Worm (Caenorhabditis elegans) whole organism, young adult: ENCODE measurements around the gene F14B8.6.

Experiments
- B0035.1 ChIP-seq: sonication (generic microtip); optimal IDR thresholded peaks from 2 replicates; lab custom pipeline; 2016; ENCODE audit warnings: missing genetic modification characterization, mild to moderate bottlenecking, missing compliant biosample characterization, missing genotype, missing genetic modification reagents
- B0261.1 ChIP-seq: sonication (generic microtip); optimal IDR thresholded peaks from 2 replicates; lab custom pipeline; 2016; ENCODE audit warnings: mild to moderate bottlenecking, missing genetic modification characterization, moderate library complexity, missing compliant biosample characterization
- F22D6.2 ChIP-seq: sonication (generic microtip); optimal IDR thresholded peaks from 2 replicates; lab custom pipeline; 2016; ENCODE audit warnings: mild to moderate bottlenecking, missing genetic modification characterization, missing compliant biosample characterization
- F37B4.10 ChIP-seq: fragments of 200-800 bp; sonication (Bioruptor generic); IDR thresholded peaks from 2 replicates; pipeline ENCODE4 v1.3.6; 2022; ENCODE audit warnings: missing genetic modification characterization, missing compliant biosample characterization
- F39B2.1 ChIP-seq: fragments of 200-800 bp; sonication (Bioruptor generic); IDR thresholded peaks from 2 replicates; pipeline ENCODE4 v1.3.6; 2022; ENCODE audit warnings: missing genetic modification reagents, missing genetic modification characterization, missing compliant biosample characterization
- T26A5.8 ChIP-seq: sonication (generic microtip); optimal IDR thresholded peaks from 2 replicates; lab custom pipeline; 2016; ENCODE audit warnings: missing genetic modification characterization, missing compliant biosample characterization
- Y56A3A.18 ChIP-seq: fragments of 200-800 bp; sonication (Bioruptor generic); IDR thresholded peaks from 2 replicates; pipeline ENCODE4 v1.3.6; 2022; ENCODE audit warnings: missing genetic modification reagents, missing genetic modification characterization, missing compliant biosample characterization
- ama-1 ChIP-seq, 3 experiments: fragments of 150-350 bp in 1 of 3; sonication (generic microtip) in 2 of 3; optimal IDR thresholded peaks; 2 replicates each; lab custom pipeline; 2014 to 2018; ENCODE audit warnings: missing biosample characterization in 2 of 3, missing genetic modification characterization in 2 of 3, missing genetic modification reagents in 2 of 3
- aptf-2 ChIP-seq: fragments of 200-800 bp; sonication (Bioruptor generic); conservative IDR thresholded peaks from 2 replicates; pipeline ENCODE4 v1.3.6; 2022; ENCODE audit warnings: missing genetic modification reagents, missing genetic modification characterization, missing compliant biosample characterization
- attf-5 ChIP-seq: fragments of 200-800 bp; sonication (Bioruptor generic); optimal IDR thresholded peaks from 2 replicates; lab custom pipeline; 2018; ENCODE audit warnings: mild to moderate bottlenecking, missing genetic modification characterization, missing compliant biosample characterization
- cebp-1 ChIP-seq, 2 experiments: fragments of 200-800 bp in 1 of 2; sonication (Bioruptor generic) in 1 of 2; sonication (generic microtip) in 1 of 2; IDR thresholded peaks in 1 of 2; optimal IDR thresholded peaks in 1 of 2; 2 replicates each; pipeline versions ENCODE4 v1.3.6 to Lab custom; 2017 to 2022; ENCODE audit warnings: missing compliant biosample characterization in 2 of 2, missing genetic modification characterization in 2 of 2, mild to moderate bottlenecking in 1 of 2, missing genetic modification reagents in 1 of 2, moderate library complexity in 1 of 2
- cebp-2 ChIP-seq: fragments of 200-800 bp; sonication (Bioruptor generic); IDR thresholded peaks from 2 replicates; pipeline ENCODE4 v1.3.6; 2022; ENCODE audit warnings: missing genetic modification characterization, missing compliant biosample characterization
- dox-1 ChIP-seq: fragments of 200-800 bp; sonication (Bioruptor generic); IDR thresholded peaks from 2 replicates; pipeline ENCODE4 v1.3.6; 2022; ENCODE audit warnings: missing genetic modification reagents, missing genetic modification characterization, missing compliant biosample characterization
- dpl-1 ChIP-seq: fragments of 150-350 bp; optimal IDR thresholded peaks from 2 replicates; lab custom pipeline; 2014; ENCODE audit warnings: missing biosample characterization, missing genetic modification reagents, missing genetic modification characterization
- egl-18 ChIP-seq: fragments of 200-800 bp; sonication (Bioruptor generic); IDR thresholded peaks from 2 replicates; pipeline ENCODE4 v1.3.6; 2022; ENCODE audit warnings: missing genetic modification reagents, missing genetic modification characterization, missing compliant biosample characterization
- ekl-4 ChIP-seq: fragments of 200-800 bp; sonication (Bioruptor generic); IDR thresholded peaks from 2 replicates; pipeline ENCODE4 v1.3.6; 2022; ENCODE audit warnings: missing genetic modification reagents, missing genetic modification characterization, missing compliant biosample characterization
- hlh-12 ChIP-seq: sonication (generic microtip); optimal IDR thresholded peaks from 2 replicates; lab custom pipeline; 2016; ENCODE audit warnings: missing genetic modification characterization, missing compliant biosample characterization
- hmg-1.2 ChIP-seq: fragments of 200-800 bp; sonication (Bioruptor generic); IDR thresholded peaks from 2 replicates; pipeline ENCODE4 v1.3.6; 2022; ENCODE audit warnings: missing genetic modification reagents, missing genetic modification characterization, missing compliant biosample characterization
- let-526 ChIP-seq: fragments of 200-800 bp; sonication (Bioruptor generic); IDR thresholded peaks from 2 replicates; pipeline ENCODE4 v1.3.6; 2022; ENCODE audit warnings: missing genetic modification reagents, missing genetic modification characterization, missing compliant biosample characterization
- lir-1 ChIP-seq: fragments of 200-800 bp; sonication (Bioruptor generic); conservative IDR thresholded peaks from 2 replicates; pipeline ENCODE4 v1.3.6; 2022; ENCODE audit warnings: missing genetic modification reagents, missing genetic modification characterization, missing compliant biosample characterization
- madf-10 ChIP-seq: sonication (generic microtip); optimal IDR thresholded peaks from 2 replicates; lab custom pipeline; 2016; ENCODE audit warnings: mild to moderate bottlenecking, missing genetic modification characterization, missing compliant biosample characterization
- madf-3 ChIP-seq: fragments of 200-800 bp; sonication (Bioruptor generic); IDR thresholded peaks from 2 replicates; pipeline ENCODE4 v1.3.6; 2022; ENCODE audit warnings: missing genetic modification reagents, missing genetic modification characterization, missing compliant biosample characterization
- nfyb-1 ChIP-seq: fragments of 200-800 bp; sonication (Bioruptor generic); IDR thresholded peaks from 2 replicates; pipeline ENCODE4 v1.3.6; 2022; ENCODE audit warnings: missing genetic modification reagents, missing genetic modification characterization, missing compliant biosample characterization
- nhr-27 ChIP-seq: fragments of 200-800 bp; sonication (Bioruptor generic); optimal IDR thresholded peaks from 2 replicates; lab custom pipeline; 2018; ENCODE audit warnings: mild to moderate bottlenecking, missing genetic modification characterization, moderate library complexity, missing compliant biosample characterization
- nhr-80 ChIP-seq: sonication (generic microtip); optimal IDR thresholded peaks from 2 replicates; lab custom pipeline; 2016; ENCODE audit warnings: missing genetic modification characterization, missing compliant biosample characterization
- nhr-90 ChIP-seq: sonication (generic microtip); optimal IDR thresholded peaks from 2 replicates; lab custom pipeline; 2016; ENCODE audit warnings: missing genotype, mild to moderate bottlenecking, missing genetic modification characterization, missing compliant biosample characterization
- unc-130 ChIP-seq: sonication (generic microtip); optimal IDR thresholded peaks from 2 replicates; lab custom pipeline; 2016; ENCODE audit warnings: missing genetic modification reagents, missing genetic modification characterization, missing compliant biosample characterization
- zfh-2 ChIP-seq: fragments of 200-800 bp; sonication (Bioruptor generic); conservative IDR thresholded peaks from 2 replicates; pipeline ENCODE4 v1.3.6; 2022; ENCODE audit warnings: missing genetic modification reagents, missing genetic modification characterization, missing compliant biosample characterization
- ztf-3 ChIP-seq: fragments of 200-800 bp; sonication (Bioruptor generic); optimal IDR thresholded peaks from 2 replicates; lab custom pipeline; 2018; ENCODE audit warnings: mild to moderate bottlenecking, missing genetic modification characterization, missing compliant biosample characterization

Gene F14B8.6

DNA sequence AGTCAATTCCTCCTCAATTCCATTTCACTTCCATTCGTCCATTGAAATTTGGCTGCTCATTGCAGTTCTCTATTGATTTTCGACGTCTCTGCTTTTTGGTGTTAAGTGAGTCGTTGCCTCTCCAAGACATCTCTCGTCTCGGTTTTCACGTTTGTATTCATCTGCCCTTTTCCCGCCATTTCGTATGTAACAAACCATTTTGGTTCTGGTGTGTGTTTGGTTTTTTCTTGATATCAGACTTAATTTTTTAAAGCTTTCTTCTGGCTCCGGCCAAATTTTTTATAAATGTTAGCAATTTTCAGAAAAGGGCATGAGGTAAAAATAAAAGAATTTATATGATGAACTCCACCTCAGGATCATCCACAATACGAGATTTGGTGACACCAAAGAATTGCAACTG is 3.2 kb upstream of the F14B8.6 start, which contains the start of gene C16E9.2:
TSS of gene C16E9.2 (plus strand) at position 301 of the 400 bp plus-strand sequence.
- TF ChIP-seq let-526 (GFP tag; lab: Robert Waterston, UW): no peak
- TF ChIP-seq cebp-1 (GFP tag; IDR thresholded peaks at IDR 0.05; lab: Robert Waterston, UW): no peak
- TF ChIP-seq cebp-1 (tag; optimal IDR thresholded peaks at IDR 0.05; lab: Kevin White, UChicago): no peak
- TF ChIP-seq T26A5.8: no peak
- no peak for TF ChIP-seq ekl-4 (GFP tag; lab: Robert Waterston, UW)
- no peak for TF ChIP-seq ztf-3

DNA sequence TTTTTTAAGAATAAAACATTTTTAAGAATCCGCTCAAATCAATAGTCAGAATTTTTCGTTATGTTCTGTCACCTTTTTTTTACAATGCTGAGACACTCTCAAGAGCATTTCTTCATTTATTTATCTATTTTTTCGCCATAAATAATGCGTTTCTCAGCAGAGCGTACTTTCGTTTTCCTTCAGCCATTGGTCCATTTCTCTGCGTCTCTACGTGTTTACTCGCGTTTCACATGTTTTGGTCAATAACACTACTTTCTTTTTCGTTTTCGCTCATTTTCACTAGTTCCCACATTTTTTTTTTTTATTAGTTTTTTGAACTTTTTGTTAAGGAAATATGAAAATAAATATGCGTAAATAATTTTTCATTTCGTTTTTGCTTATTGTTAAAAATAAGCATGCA is 2.2 kb upstream of the F14B8.6 start:
- TF ChIP-seq attf-5: peak; percentile 5
- peak; percentile 42; the same call in 1 of the 2 replicates for TF ChIP-seq hmg-1.2 (GFP tag; lab: Robert Waterston, UW)
- TF ChIP-seq B0035.1: no peak
- peak; percentile 32 for TF ChIP-seq nhr-80
- no peak for TF ChIP-seq F39B2.1 (GFP tag; lab: Robert Waterston, UW)
- TF ChIP-seq ama-1 (optimal IDR thresholded peaks at IDR 0.05; lab: Kevin White, UChicago): no peak
- TF ChIP-seq ama-1 (GFP tag; optimal IDR thresholded peaks at IDR 0.05; lab: Kevin White, UChicago): no peak
- no peak for TF ChIP-seq madf-10 (tag; lab: Kevin White, UChicago)

DNA sequence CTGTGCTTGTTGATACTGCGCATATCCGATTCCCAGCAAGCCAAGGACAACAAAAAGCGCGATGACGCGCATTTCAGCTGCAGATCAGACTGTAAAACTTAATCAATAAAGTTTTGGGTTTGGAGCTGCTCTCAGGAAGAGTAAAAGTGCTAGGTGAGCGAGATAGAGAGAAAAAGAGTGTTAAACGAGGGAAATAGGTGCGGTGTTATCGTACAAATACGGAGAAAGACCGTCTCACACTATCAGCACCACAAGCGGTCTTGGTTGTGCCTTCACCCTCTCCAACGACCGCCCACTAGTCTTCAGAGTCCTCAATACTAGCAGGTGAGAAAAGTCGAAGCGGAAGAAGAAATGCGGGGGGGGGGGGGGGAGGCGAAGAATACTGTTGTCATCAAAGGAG is 3.6 kb downstream of the F14B8.6 start, which contains the start of gene F14B8.5:
TSS of gene F14B8.5 (minus strand) at position 127 of the 400 bp plus-strand sequence.
- TF ChIP-seq let-526 (GFP tag; lab: Robert Waterston, UW) (no peak), F22D6.2 (tag; lab: Kevin White, UChicago) (no peak), zfh-2 (GFP tag; lab: Robert Waterston, UW) (peak; percentile 49; the same call in 1 of the 2 replicates), lir-1 (GFP tag; lab: Robert Waterston, UW) (no peak), dox-1 (GFP tag; lab: Robert Waterston, UW) (peak; percentile 50; the same call in 1 of the 2 replicates), nhr-80 (peak; percentile 69), madf-3 (no peak), dpl-1 (GFP tag; lab: Kevin White, UChicago) (no peak), B0261.1 (no peak), aptf-2 (GFP tag; lab: Robert Waterston, UW) (no peak), unc-130 (GFP tag; lab: Kevin White, UChicago) (no peak), nfyb-1 (GFP tag; lab: Robert Waterston, UW) (no peak), egl-18 (no peak), F37B4.10 (GFP tag; lab: Robert Waterston, UW) (0 out of 2 replicates have a peak, but pooled peaks have one; percentile 50), hlh-12 (tag; lab: Kevin White, UChicago) (no peak)

DNA sequence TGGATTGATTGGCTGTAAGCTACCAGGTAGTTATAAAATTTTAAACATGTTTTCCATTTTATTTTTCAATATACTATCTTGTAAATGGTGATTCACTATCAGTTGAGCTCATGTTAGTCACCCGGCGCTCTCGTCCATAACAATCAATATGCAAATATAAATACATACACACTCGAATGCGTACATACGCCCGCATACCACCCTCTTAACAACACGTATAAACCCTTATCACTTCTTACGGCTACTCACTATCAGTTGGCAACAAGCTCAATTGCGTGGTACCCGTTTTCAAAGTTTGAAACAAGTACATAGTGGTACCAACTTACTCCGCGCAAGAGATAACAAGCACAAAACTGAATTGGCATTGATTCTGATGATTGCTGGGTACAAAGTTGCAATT is 5.3 kb downstream of the F14B8.6 start:
- TF ChIP-seq nhr-80 (peak; percentile 17), nhr-27 (tag; lab: Kevin White, UChicago) (no peak)
- TF ChIP-seq, all 124 proteins: peak for 1

DNA sequence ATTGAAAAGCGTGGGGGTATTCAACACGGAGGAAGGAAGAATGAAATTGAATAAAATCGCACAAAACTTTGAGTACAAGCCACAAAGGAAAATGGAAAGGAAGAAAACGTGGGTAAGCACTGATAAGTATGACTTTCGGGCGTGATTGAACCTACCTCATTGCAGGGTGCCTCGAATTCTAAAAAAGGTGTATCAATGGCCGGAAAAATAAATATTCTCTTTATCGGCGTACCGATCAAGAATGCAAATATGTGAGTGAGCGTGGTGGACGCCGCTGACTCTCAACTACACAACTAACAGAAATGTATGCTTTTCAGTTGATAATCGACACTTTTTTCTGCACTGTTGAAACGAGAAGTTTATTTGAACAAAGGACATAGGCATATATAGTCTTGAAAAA is 7.8 kb downstream of the F14B8.6 start, which contains the start of gene otpl-3:
TSS of gene otpl-3 (minus strand) at position 304 of the 400 bp plus-strand sequence.
- no peak for TF ChIP-seq cebp-2 (GFP tag; lab: Robert Waterston, UW)
- TF ChIP-seq nhr-80: peak; percentile 79
- no peak for TF ChIP-seq Y56A3A.18

DNA sequence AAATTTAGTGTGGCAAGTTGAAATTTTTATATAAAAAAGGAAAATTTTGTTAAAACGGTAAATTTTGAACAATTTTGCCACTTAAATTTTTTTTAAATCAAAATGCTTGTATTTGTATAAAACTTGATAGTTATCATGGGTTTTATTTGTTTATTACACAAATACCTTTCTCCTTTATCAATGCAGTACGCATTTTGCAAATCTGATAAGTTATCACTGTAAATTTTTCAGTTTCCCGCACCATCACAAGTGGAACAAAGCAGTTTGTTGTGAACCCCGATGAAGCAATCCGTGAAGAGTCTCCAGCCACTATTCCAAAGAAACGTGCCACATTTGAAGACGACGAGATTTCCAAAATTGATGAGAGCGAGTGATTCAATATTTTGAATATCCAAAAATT is 12.1 kb downstream of the F14B8.6 start:
- no peak for TF ChIP-seq F22D6.2 (tag; lab: Kevin White, UChicago)

DNA sequence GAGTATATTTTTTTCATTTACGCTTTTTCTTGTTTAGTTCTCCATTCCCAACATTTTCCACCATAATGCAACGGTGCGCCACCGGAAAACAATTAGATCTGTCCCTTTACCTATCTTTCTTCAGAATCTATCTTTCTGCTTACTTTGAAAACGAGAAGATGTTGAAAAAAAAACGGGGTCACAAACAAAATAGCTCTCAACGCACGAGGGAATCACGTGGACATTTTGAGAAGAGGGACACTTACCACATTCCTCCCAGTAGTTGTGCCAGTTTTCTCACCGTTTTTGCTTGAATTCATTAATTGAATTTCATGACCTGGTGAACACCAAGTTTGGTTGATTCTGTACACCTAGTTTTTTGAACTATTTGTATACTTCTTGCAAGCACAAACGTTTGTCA is 16.1 kb downstream of the F14B8.6 start:
- no peak for TF ChIP-seq nhr-90
- TF ChIP-seq, all 124 proteins: peak for 0
